Fruit fly (Drosophila melanogaster): ENCODE measurements around the gene CG32037.

CG32037 gene

DNA sequence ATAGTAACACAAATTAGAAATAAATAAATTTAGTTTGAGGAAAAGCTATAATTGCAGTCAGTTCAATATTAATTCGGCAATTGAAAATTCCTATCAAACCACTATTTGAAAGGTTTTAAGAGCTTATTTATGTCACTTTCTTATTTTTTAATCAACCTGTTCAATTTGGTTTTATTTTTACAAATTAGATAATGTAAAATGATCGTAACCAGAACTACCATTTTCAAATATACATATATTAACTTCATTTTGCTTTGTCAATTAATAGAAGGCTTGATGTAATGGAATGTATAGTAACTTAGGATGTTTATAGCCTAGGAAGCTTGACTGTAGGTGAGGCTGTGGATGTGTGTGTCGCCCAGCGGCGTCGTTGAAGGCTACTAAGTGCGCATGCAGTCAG is 25.4 kb downstream of the CG32037 start (continued):
- TF ChIP-seq CG7556 (GFP tag; optimal IDR thresholded peaks at IDR 0.05) (peak; percentile 74), PHDP (tag; optimal IDR thresholded peaks at IDR 0.05) (peak; percentile 17), CG14014 (GFP tag; IDR thresholded peaks at IDR 0.05) (no peak), bcd (GFP tag; optimal IDR thresholded peaks at IDR 0.05) (peak; percentile 3), row (GFP tag; IDR thresholded peaks at IDR 0.05) (peak; percentile 51; the same call in 2 of the 3 replicates), Ssrp (tag; optimal IDR thresholded peaks at IDR 0.05) (peak; percentile 17), CG10209 (GFP tag; optimal IDR thresholded peaks at IDR 0.05) (peak; percentile 57), CG17359 (tag; optimal IDR thresholded peaks at IDR 0.05) (peak; percentile 4), Hr51 (GFP tag; optimal IDR thresholded peaks at IDR 0.05) (peak in 1 of 2 experiments; percentile 43), CG13775 (GFP tag; optimal IDR thresholded peaks at IDR 0.05) (peak; percentile 15), CG6765 (GFP tag; optimal IDR thresholded peaks at IDR 0.05) (peak; percentile 29), knrl (GFP tag; IDR thresholded peaks at IDR 0.05; ENCODE audit: partially characterized antibody) (no peak), pum (GFP tag; optimal IDR thresholded peaks at IDR 0.05) (no peak), CG10267 (tag; optimal IDR thresholded peaks at IDR 0.05) (peak; percentile 1), CG12391 (tag; optimal IDR thresholded peaks at IDR 0.05) (peak; percentile 56), CG4424 (GFP tag; optimal IDR thresholded peaks at IDR 0.05) (peak; percentile 12), CG17361 (GFP tag; IDR thresholded peaks at IDR 0.05) (peak; percentile 42; the same call in 1 of the 3 replicates), CG9727 (GFP tag; optimal IDR thresholded peaks at IDR 0.05) (peak; percentile 40), CG30403 (GFP tag; optimal IDR thresholded peaks at IDR 0.05) (peak; percentile 45), stc (GFP tag; IDR thresholded peaks at IDR 0.05) (no peak), stwl (tag; optimal IDR thresholded peaks at IDR 0.05) (no peak), Eip74EF (GFP tag; optimal IDR thresholded peaks at IDR 0.05) (peak in 1 of 2 experiments; percentile 14), CG3281 (GFP tag; optimal IDR thresholded peaks at IDR 0.05) (peak; percentile 38), Fer1 (GFP tag; optimal IDR thresholded peaks at IDR 0.05) (peak; percentile 42), CG12659 (GFP tag; optimal IDR thresholded peaks at IDR 0.05) (peak; percentile 41), CG10366 (GFP tag; IDR thresholded peaks at IDR 0.05) (no peak), Sox102F (GFP tag; optimal IDR thresholded peaks at IDR 0.05) (peak; percentile 38), CG31388 (GFP tag; optimal IDR thresholded peaks at IDR 0.05) (no peak), lab (GFP tag; optimal IDR thresholded peaks at IDR 0.05) (peak; percentile 52), ato (GFP tag; IDR thresholded peaks at IDR 0.05; ENCODE audit: partially characterized antibody) (no peak), lola (GFP tag; optimal IDR thresholded peaks at IDR 0.05) (peak in 1 of 3 experiments; percentile 2), tio (GFP tag; optimal IDR thresholded peaks at IDR 0.05) (peak; percentile 7), Blimp-1 (GFP tag; optimal IDR thresholded peaks at IDR 0.05) (peak; percentile 13), pho (GFP tag; optimal IDR thresholded peaks at IDR 0.05) (peak; percentile 25), unpg (GFP tag; optimal IDR thresholded peaks at IDR 0.05) (peak; percentile 27), inv (GFP tag; IDR thresholded peaks at IDR 0.05; ENCODE audit: partially characterized antibody) (no peak), CG10147 (GFP tag; optimal IDR thresholded peaks at IDR 0.05) (peak; percentile 34), CG15269 (tag; optimal IDR thresholded peaks at IDR 0.05) (peak; percentile 26), Bgb (GFP tag; IDR thresholded peaks at IDR 0.05; ENCODE audit: partially characterized antibody) (no peak), CG18619 (GFP tag; optimal IDR thresholded peaks at IDR 0.05) (peak; percentile 26), gce (GFP tag; IDR thresholded peaks at IDR 0.05) (no peak), CG31441 (GFP tag; IDR thresholded peaks at IDR 0.05) (peak; percentile 51; the same call in 1 of the 2 replicates), Asciz (GFP tag; optimal IDR thresholded peaks at IDR 0.05) (peak; percentile 7), Hand (GFP tag; optimal IDR thresholded peaks at IDR 0.05) (peak; percentile 54), nerfin-1 (tag; optimal IDR thresholded peaks at IDR 0.05) (peak; percentile 34), CG31224 (GFP tag; IDR thresholded peaks at IDR 0.05) (no peak), ssp (GFP tag; IDR thresholded peaks at IDR 0.05) (no peak), shn (GFP tag; optimal IDR thresholded peaks at IDR 0.05) (no peak)

Data from whole organism, embryonic.